Worm (Caenorhabditis elegans): ENCODE results near the gene Y110A2AL.4.

ce11 chrII:2846552-2846951 lies 7.4 kb downstream of the Y110A2AL.4 start:
- no peak for TF ChIP-seq ceh-13 (GFP tag; optimal IDR thresholded peaks at IDR 0.05)
- TF ChIP-seq tbx-37 (GFP tag; conservative IDR thresholded peaks at IDR 0.05), result no peak
- no peak for TF ChIP-seq ama-1 (optimal IDR thresholded peaks at IDR 0.05)
- no peak for TF ChIP-seq hnd-1 (tag; optimal IDR thresholded peaks at IDR 0.05)
- TF ChIP-seq hmg-4 (GFP tag; optimal IDR thresholded peaks at IDR 0.05), result no peak
- no peak for TF ChIP-seq aly-1 (tag; optimal IDR thresholded peaks at IDR 0.05)
- TF ChIP-seq tbx-11 (GFP tag; IDR thresholded peaks at IDR 0.05), result no peak
- no peak for TF ChIP-seq scrt-1 (GFP tag; IDR thresholded peaks at IDR 0.05)
